Worm (Caenorhabditis elegans): ENCODE measurements around the gene smg-8.

- TF ChIP-seq W03F9.2 (tag; optimal IDR thresholded peaks at IDR 0.05) (no peak), dao-5 (tag; optimal IDR thresholded peaks at IDR 0.05) (no peak), him-1 (tag; optimal IDR thresholded peaks at IDR 0.05) (no peak)
These were observed 34.9 kb upstream of the smg-8 start for ce11 chrII:14406117-14406935.
